Fruit fly (Drosophila melanogaster): Measurements from ENCODE around the gene Daao2.

Daao2 gene

dm6 chr2L:6833661-6834073, 30.9 kb downstream of the Daao2 start (continued):
- TF ChIP-seq CG9876 (GFP tag; optimal IDR thresholded peaks at IDR 0.05) (no peak), CG3407 (GFP tag; optimal IDR thresholded peaks at IDR 0.05) (no peak), CG14965 (GFP tag; optimal IDR thresholded peaks at IDR 0.05; ENCODE audit: borderline replicate concordance) (no peak), chn (GFP tag; optimal IDR thresholded peaks at IDR 0.05) (no peak), Atf3 (GFP tag; optimal IDR thresholded peaks at IDR 0.05) (no peak), CHES-1-like (GFP tag; optimal IDR thresholded peaks at IDR 0.05) (no peak), Hand (GFP tag; optimal IDR thresholded peaks at IDR 0.05) (no peak), z (GFP tag; IDR thresholded peaks at IDR 0.05) (peak; percentile 77), D (optimal IDR thresholded peaks at IDR 0.05) (no peak), D (GFP tag; optimal IDR thresholded peaks at IDR 0.05) (no peak), ewg (GFP tag; optimal IDR thresholded peaks at IDR 0.05) (peak; percentile 5), CG4282 (GFP tag; optimal IDR thresholded peaks at IDR 0.05) (no peak), HLH4C (GFP tag; IDR thresholded peaks at IDR 0.05; ENCODE audit: partially characterized antibody) (no peak), dan (GFP tag; IDR thresholded peaks at IDR 0.05) (no peak), CG7271 (tag; optimal IDR thresholded peaks at IDR 0.05) (no peak), repo (GFP tag; optimal IDR thresholded peaks at IDR 0.05) (no peak), trh (GFP tag; optimal IDR thresholded peaks at IDR 0.05) (no peak), Gsc (GFP tag; IDR thresholded peaks at IDR 0.05) (no peak), Antp (GFP tag; optimal IDR thresholded peaks at IDR 0.05) (no peak), pita (GFP tag; optimal IDR thresholded peaks at IDR 0.05) (no peak), odd (GFP tag; optimal IDR thresholded peaks at IDR 0.05) (no peak), HmgZ (tag; optimal IDR thresholded peaks at IDR 0.05) (peak; percentile 11), schlank (tag; optimal IDR thresholded peaks at IDR 0.05) (no peak), grn (GFP tag; optimal IDR thresholded peaks at IDR 0.05) (peak; percentile 87), Adf1 (GFP tag; IDR thresholded peaks at IDR 0.05) (no peak; the same call in none of the 2 replicates), HmgD (GFP tag; optimal IDR thresholded peaks at IDR 0.05) (no peak), CG13424 (tag; optimal IDR thresholded peaks at IDR 0.05) (no peak), CG8478 (optimal IDR thresholded peaks at IDR 0.05) (peak; percentile 84), CG6854 (GFP tag; optimal IDR thresholded peaks at IDR 0.05) (no peak), CG2202 (tag; optimal IDR thresholded peaks at IDR 0.05) (no peak), CG8281 (tag; optimal IDR thresholded peaks at IDR 0.05) (no peak), Deaf1 (tag; optimal IDR thresholded peaks at IDR 0.05) (peak; percentile 80), lab (GFP tag; optimal IDR thresholded peaks at IDR 0.05) (peak; percentile 9), CG3847 (GFP tag; IDR thresholded peaks at IDR 0.05) (no peak), phol (tag; optimal IDR thresholded peaks at IDR 0.05) (peak; percentile 5), Fer3 (tag; optimal IDR thresholded peaks at IDR 0.05) (no peak), ci (GFP tag; IDR thresholded peaks at IDR 0.05) (peak; percentile 66; the same call in 2 of the 3 replicates), CG9727 (GFP tag; optimal IDR thresholded peaks at IDR 0.05) (no peak), CG12299 (tag; optimal IDR thresholded peaks at IDR 0.05) (no peak), CG10321 (GFP tag; IDR thresholded peaks at IDR 0.05) (peak; percentile 88), en (GFP tag; optimal IDR thresholded peaks at IDR 0.05) (no peak), Dip3 (GFP tag; optimal IDR thresholded peaks at IDR 0.05) (no peak), hb (GFP tag; IDR thresholded peaks at IDR 0.05; ENCODE audit: partially characterized antibody) (no peak), Eip74EF (GFP tag; optimal IDR thresholded peaks at IDR 0.05) (no peak), hbn (GFP tag; IDR thresholded peaks at IDR 0.05; ENCODE audit: partially characterized antibody) (no peak), pan (optimal IDR thresholded peaks at IDR 0.05) (no peak), pan (GFP tag; optimal IDR thresholded peaks at IDR 0.05 in 1 of 2, IDR thresholded peaks at IDR 0.05 in 1 of 2) (no peak), ash1 (GFP tag; optimal IDR thresholded peaks at IDR 0.05) (peak; percentile 6), CG9817 (tag; optimal IDR thresholded peaks at IDR 0.05) (no peak), sens (GFP tag) (no peak)

All from whole organism, embryonic.